Fruit fly (Drosophila melanogaster): ENCODE results near the gene comm3.

DNA sequence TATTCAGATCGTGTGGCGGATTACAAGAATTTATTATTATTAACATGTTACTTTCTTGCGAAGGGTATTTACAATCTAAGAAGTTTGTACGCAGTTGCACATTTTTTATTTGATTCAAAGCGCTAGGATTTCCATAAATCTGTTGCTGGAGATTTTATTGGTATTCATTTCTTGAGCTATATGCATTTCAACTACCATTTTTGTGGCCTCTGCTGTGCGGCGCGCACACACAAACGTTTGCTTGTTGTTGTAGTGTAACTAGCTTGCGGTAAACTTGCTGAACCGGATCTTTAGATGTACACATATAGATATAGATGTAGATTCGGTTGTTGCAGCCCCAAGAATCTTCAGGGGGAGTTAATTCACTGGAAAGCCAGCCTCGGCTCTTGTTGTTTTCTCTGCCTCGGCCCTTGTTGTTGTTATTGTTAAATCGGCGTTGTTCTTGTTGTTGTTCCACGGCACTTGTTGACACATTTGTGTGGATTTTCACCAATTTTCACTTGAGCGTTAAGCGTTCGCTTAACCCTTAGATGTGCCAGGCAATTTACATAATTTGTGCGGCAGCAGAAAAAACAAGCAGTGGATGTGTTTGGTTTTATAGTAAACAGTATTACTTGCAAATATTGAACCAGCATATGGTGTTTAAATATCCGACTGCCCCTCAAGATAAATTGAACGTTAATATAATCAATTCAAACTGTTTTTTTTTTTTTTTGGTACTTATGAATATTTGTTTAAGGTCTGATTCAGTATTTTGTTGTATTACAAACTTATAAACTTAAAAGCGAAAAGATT, 56.6 kb downstream of the comm3 start:
- no peak for TF ChIP-seq CG8478 (optimal IDR thresholded peaks at IDR 0.05)
- TF ChIP-seq CTCF (optimal IDR thresholded peaks at IDR 0.05) = no peak
